Fruit fly (Drosophila melanogaster): Measurements from ENCODE around the gene chas.

Gene chas

DNA sequence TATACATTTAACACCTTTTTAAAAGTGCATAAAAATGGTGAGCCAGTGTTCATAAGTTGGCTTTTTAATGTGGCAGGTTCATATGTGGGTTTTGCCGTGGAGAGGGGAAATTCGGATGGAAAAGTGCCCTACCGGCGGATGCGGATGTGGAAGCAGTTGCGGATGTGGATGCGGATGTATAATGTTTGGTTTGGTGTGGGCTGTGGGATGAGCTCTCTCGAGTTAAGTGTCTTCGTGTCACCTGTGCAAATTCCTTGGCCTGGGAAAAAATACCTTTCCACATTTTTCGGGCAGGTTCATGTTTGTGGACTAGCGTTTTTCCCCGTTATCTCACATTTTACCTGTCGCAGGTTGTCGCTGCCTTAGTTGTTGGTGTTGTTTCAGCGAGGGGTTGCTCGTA is 13.4 kb upstream of the chas start:
- TF ChIP-seq CG17801 (GFP tag; optimal IDR thresholded peaks at IDR 0.05; ENCODE audit: partially characterized antibody), result no peak

- TF ChIP-seq CG17801 (GFP tag; optimal IDR thresholded peaks at IDR 0.05; ENCODE audit: partially characterized antibody), result peak; percentile 4
Observed at dm6 chrX:17710273-17711085, 11.9 kb upstream of the chas start.

- no peak for TF ChIP-seq CG17801 (GFP tag; optimal IDR thresholded peaks at IDR 0.05; ENCODE audit: partially characterized antibody)
Observed at dm6 chrX:17709546-17710272, 11.2 kb upstream of the chas start, which contains the start of the genes CG8173 and raskol. TSS of gene CG8173 (minus strand) at chrX:17709653. TSS of gene raskol (plus strand) at chrX:17710144.

DNA sequence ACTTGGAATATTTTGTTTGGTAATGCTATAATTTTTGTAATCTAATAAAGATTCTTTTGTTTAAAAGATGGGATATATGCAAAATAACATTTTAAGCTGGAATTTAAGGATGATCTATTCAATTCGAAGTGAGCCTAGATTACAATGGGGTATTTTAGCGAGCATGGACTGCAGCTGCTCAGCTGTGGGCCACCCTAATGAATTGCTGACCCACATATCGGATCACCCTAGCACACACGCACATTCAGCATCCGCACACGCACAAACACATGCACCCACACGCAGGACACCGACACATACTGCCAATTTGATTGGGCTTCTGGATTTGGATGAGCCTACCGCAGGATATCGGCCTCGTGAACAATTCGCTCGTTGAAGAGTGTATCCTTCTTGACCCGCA is 10.3 kb upstream of the chas start:
- no peak for TF ChIP-seq CG17801 (GFP tag; optimal IDR thresholded peaks at IDR 0.05; ENCODE audit: partially characterized antibody)

dm6 chrX:17707691-17708090 is 9.2 kb upstream of the chas start:
- no peak for TF ChIP-seq CG17801 (GFP tag; optimal IDR thresholded peaks at IDR 0.05; ENCODE audit: partially characterized antibody)

- TF ChIP-seq CG17801 (GFP tag; optimal IDR thresholded peaks at IDR 0.05; ENCODE audit: partially characterized antibody), result peak; percentile 95
Observed at dm6 chrX:17702738-17703570, 4.4 kb upstream of the chas start, which contains the start of the genes CG8188 and par-6. TSS of gene CG8188 (minus strand) at chrX:17703024. TSS of gene par-6 (plus strand) at chrX:17703352.

DNA sequence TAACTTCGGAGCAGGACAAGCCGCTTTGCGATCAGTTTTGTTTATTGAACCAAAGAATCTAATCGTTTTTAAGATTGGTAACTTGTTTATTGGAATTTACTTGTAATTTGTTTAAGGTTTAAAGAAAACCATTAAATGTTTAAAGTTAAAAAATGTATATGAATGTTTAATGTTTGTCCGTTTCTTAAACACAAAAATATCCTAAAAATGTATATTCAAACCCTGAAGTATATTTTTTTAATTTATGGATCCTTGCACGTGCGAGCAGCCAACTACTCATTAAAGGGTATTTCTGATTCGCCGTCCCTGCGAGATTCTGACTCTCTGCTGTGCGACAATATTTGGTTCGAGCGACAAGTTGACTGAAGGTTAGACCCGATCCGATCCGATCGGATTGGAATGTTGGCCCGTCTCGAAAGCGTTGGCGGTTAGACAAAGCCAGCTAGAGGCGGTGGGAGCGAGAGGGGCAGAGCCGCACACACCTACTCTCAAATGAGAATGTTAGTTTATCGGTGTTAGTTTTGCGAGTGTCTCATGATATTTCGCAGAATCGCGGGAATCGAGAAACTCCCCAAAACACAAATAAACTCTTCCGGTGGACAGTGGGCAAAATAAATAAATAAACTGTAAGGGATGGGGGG is 454 bp upstream of the chas start:
- peak; percentile 95 for TF ChIP-seq CG17801 (GFP tag; optimal IDR thresholded peaks at IDR 0.05; ENCODE audit: partially characterized antibody)

- TF ChIP-seq CG17801 (GFP tag; optimal IDR thresholded peaks at IDR 0.05; ENCODE audit: partially characterized antibody), result no peak
Observed at dm6 chrX:17697703-17698145, 806 bp downstream of the chas start.

DNA sequence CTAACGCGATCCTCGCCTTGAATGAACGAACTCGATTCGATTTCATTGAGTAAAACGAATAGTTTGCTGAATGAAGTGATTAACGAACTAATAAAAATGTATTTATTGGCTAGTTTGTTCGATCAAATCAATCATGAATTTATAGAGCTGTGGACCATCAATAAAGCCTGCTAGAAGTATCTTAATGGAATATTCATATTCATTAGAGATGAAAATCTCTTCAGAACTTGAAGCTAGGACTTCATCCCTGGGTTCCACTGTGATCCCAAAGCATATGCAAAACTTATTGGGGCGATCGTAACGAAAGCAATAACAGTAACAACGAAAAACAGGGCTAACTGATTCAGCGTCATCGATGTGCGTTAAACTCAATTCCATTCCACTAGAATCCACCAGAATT is 1.3 kb downstream of the chas start:
- TF ChIP-seq CG17801 (GFP tag; optimal IDR thresholded peaks at IDR 0.05; ENCODE audit: partially characterized antibody), result no peak

- no peak for TF ChIP-seq CG17801 (GFP tag; optimal IDR thresholded peaks at IDR 0.05; ENCODE audit: partially characterized antibody)
Observed at dm6 chrX:17696637-17697036, 1.9 kb downstream of the chas start.

DNA sequence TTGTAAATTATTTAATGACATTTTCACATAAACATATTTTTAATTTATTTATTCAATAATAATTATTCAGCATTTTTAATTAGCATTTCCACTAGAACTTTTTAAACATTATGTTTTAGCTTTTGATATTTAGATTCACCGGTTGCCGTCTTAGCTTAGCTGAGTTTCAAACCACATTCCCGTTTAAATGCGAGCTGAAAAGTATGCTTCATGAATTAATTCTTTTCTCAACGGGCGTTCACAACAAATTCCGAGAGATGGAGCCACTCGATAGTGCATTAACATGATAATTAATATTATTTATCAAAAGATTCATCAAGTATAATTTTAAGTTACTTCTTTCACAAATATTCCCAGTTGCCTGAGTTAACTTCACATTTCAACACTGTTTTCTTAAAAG is 2.9 kb downstream of the chas start:
- no peak for TF ChIP-seq CG17801 (GFP tag; optimal IDR thresholded peaks at IDR 0.05; ENCODE audit: partially characterized antibody)

- no peak for TF ChIP-seq CG17801 (GFP tag; optimal IDR thresholded peaks at IDR 0.05; ENCODE audit: partially characterized antibody)
Observed at dm6 chrX:17694873-17695446, 3.6 kb downstream of the chas start.

DNA sequence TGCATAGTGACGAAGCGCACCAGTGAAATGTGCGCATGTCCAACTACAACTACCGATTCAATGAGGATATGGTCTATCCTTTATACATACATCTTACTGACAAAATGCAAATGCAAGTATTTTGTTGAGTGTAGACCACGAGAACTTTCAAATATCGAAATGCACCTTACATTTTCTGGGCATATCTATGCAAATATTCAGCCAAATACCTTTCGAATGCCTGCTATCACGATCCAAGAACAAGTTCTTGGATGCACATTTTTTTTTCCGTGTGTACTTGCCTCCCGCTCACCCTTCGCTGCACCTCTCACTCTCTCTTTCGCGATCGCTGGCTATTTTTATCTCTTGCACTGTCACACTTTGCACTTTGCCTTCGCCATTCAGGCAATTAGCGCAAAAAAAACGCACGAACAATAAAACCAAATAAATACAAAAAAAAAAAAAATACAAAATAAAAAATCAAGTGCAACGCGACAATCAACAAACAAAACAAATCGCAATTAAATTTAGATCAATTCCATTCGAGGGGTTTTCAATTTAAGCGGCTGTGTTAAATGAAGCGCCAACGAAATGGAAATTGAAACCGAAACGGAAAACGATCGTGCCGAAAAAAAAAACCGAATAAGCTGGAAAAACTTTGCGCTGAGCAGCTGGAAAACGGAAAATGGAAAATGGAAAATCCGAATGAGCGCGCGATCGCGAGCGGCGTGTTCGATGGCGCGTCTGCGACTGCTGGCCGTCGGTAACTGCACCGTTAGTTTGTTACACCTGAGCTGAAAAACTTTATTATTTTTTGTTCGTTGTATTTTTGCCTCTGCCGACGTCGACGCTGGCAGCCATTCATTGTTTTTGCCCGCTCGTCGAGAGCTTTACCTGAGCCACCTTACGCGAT is 4.3 kb downstream of the chas start:
- peak; percentile 71 for TF ChIP-seq CG17801 (GFP tag; optimal IDR thresholded peaks at IDR 0.05; ENCODE audit: partially characterized antibody)
